Fruit fly (Drosophila melanogaster) whole organism, adult: ENCODE data around the gene CG45428.

Experiments
- CG11617 ChIP-seq: fragments of 200-800 bp; sonication (Bioruptor generic); optimal IDR thresholded peaks from 2 replicates; lab custom pipeline; 2017; ENCODE audit warnings: mild to moderate bottlenecking, missing biosample characterization, missing genetic modification reagents, missing genetic modification characterization
- CG12768 ChIP-seq: fragments of 200-800 bp; sonication (Bioruptor generic); optimal IDR thresholded peaks from 2 replicates; lab custom pipeline; 2017; ENCODE audit warnings: missing biosample characterization, missing genetic modification characterization, mild to moderate bottlenecking, moderate library complexity, missing genetic modification reagents
- CG14711 ChIP-seq: fragments of 200-800 bp; sonication (Bioruptor generic); optimal IDR thresholded peaks from 2 replicates; lab custom pipeline; 2018; ENCODE audit warnings: missing biosample characterization, mild to moderate bottlenecking, missing genetic modification characterization, moderate library complexity
- CG1620 ChIP-seq: fragments of 200-800 bp; sonication (Bioruptor generic); optimal IDR thresholded peaks from 2 replicates; lab custom pipeline; 2016; ENCODE audit warnings: missing biosample characterization, missing genetic modification characterization
- CG33017 ChIP-seq: fragments of 200-800 bp; sonication (Bioruptor generic); optimal IDR thresholded peaks from 2 replicates; lab custom pipeline; 2018; ENCODE audit warnings: missing biosample characterization, mild to moderate bottlenecking, missing genetic modification characterization, moderate library complexity
- CG5204 ChIP-seq: fragments of 200-800 bp; sonication (Bioruptor generic); optimal IDR thresholded peaks from 2 replicates; lab custom pipeline; 2016; ENCODE audit warnings: missing biosample characterization, missing genetic modification characterization
- CG7045 ChIP-seq: fragments of 200-800 bp; sonication (Bioruptor generic); optimal IDR thresholded peaks from 2 replicates; lab custom pipeline; 2017; ENCODE audit warnings: missing biosample characterization, mild to moderate bottlenecking, missing genetic modification characterization
- CG7101 ChIP-seq: fragments of 200-800 bp; sonication (Bioruptor generic); optimal IDR thresholded peaks from 2 replicates; lab custom pipeline; 2018; ENCODE audit warnings: missing biosample characterization, mild to moderate bottlenecking, missing genetic modification characterization, moderate library complexity
- Clk ChIP-seq: fragments of 200-800 bp; sonication (Bioruptor generic); optimal IDR thresholded peaks from 2 replicates; lab custom pipeline; 2017; ENCODE audit warnings: missing biosample characterization, missing genetic modification characterization
- Crg-1 ChIP-seq: fragments of 200-800 bp; sonication (Bioruptor generic); optimal IDR thresholded peaks from 2 replicates; lab custom pipeline; 2016; ENCODE audit warnings: missing biosample characterization, missing genetic modification characterization
- Hr96 ChIP-seq: fragments of 200-800 bp; sonication (Bioruptor generic); optimal IDR thresholded peaks from 2 replicates; lab custom pipeline; 2016; ENCODE audit warnings: missing biosample characterization, missing genetic modification characterization
- Mnt ChIP-seq: fragments of 200-800 bp; sonication (Bioruptor generic); optimal IDR thresholded peaks from 2 replicates; lab custom pipeline; 2016; ENCODE audit warnings: missing biosample characterization, mild to moderate bottlenecking, missing genetic modification characterization
- bab1 ChIP-seq: fragments of 200-800 bp; sonication (Bioruptor generic); optimal IDR thresholded peaks from 3 replicates; lab custom pipeline; 2019; ENCODE audit warnings: missing biosample characterization, mild to moderate bottlenecking, missing genetic modification characterization, moderate library complexity
- cic ChIP-seq: fragments of 200-800 bp; sonication (Bioruptor generic); optimal IDR thresholded peaks from 2 replicates; lab custom pipeline; 2017; ENCODE audit warnings: missing biosample characterization, mild to moderate bottlenecking, missing genetic modification characterization, moderate library complexity
- cnc ChIP-seq, 2 experiments: fragments of >200 bp; optimal IDR thresholded peaks; 2 replicates each; lab custom pipeline; 2017
- kay ChIP-seq: fragments of 200-800 bp; sonication (Bioruptor generic); peaks from one replicate; lab custom pipeline; 2016; ENCODE audit warnings: missing biosample characterization, missing genetic modification characterization, borderline replicate concordance
- ovo ChIP-seq: fragments of 200-800 bp; sonication (Bioruptor generic); optimal IDR thresholded peaks from 2 replicates; lab custom pipeline; 2016; ENCODE audit warnings: missing biosample characterization, missing genetic modification characterization
- pad ChIP-seq: fragments of 200-800 bp; sonication (Bioruptor generic); optimal IDR thresholded peaks from 3 replicates; lab custom pipeline; 2017; ENCODE audit warnings: missing biosample characterization, missing genetic modification characterization, mild to moderate bottlenecking, moderate library complexity, missing genetic modification reagents
- tj ChIP-seq: fragments of 200-800 bp; sonication (Bioruptor generic); optimal IDR thresholded peaks from 3 replicates; lab custom pipeline; 2017; ENCODE audit warnings: missing biosample characterization, mild to moderate bottlenecking, missing genetic modification characterization, moderate library complexity
- toe ChIP-seq: fragments of 200-800 bp; sonication (Bioruptor generic); optimal IDR thresholded peaks from 2 replicates; lab custom pipeline; 2016; ENCODE audit warnings: missing biosample characterization, missing genetic modification characterization

The CG45428 gene

dm6 chr3L:22823230-22823629 lies 13.6 kb downstream of the CG45428 start:
- TF ChIP-seq CG5204 (GFP tag; lab: Kevin White, UChicago) (no peak), CG11617 (GFP tag; lab: Kevin White, UChicago) (no peak), ovo (GFP tag; lab: Kevin White, UChicago) (no peak), CG12768 (GFP tag; lab: Kevin White, UChicago) (no peak), CG7101 (tag; lab: Kevin White, UChicago) (no peak), CG33017 (tag; lab: Kevin White, UChicago) (no peak), Mnt (no peak), CG14711 (no peak), toe (peak; percentile 4), tj (GFP tag; lab: Kevin White, UChicago) (no peak), bab1 (GFP tag; lab: Kevin White, UChicago) (no peak), kay (GFP tag; lab: Kevin White, UChicago) (peak; percentile 59), Crg-1 (no peak), CG7045 (GFP tag; lab: Kevin White, UChicago) (no peak), pad (GFP tag; lab: Kevin White, UChicago) (no peak), Hr96 (GFP tag; lab: Kevin White, UChicago) (no peak)

- TF ChIP-seq Mnt, result peak; percentile 76
- peak; percentile 97 for TF ChIP-seq CG33017 (tag; lab: Kevin White, UChicago)
- peak; percentile 66 for TF ChIP-seq Crg-1
- peak; percentile 91 for TF ChIP-seq Clk (GFP tag; lab: Kevin White, UChicago)
- TF ChIP-seq cnc (optimal IDR thresholded peaks at IDR 0.05; lab: Kevin White, UChicago), result no peak
- peak; percentile 98 for TF ChIP-seq tj (GFP tag; lab: Kevin White, UChicago)
- TF ChIP-seq CG7101 (tag; lab: Kevin White, UChicago), result peak; percentile 73
- peak; percentile 10 for TF ChIP-seq bab1 (GFP tag; lab: Kevin White, UChicago)
- TF ChIP-seq Hr96 (GFP tag; lab: Kevin White, UChicago), result peak; percentile 91
- peak; percentile 99 for TF ChIP-seq kay (GFP tag; lab: Kevin White, UChicago)
- TF ChIP-seq CG7045 (GFP tag; lab: Kevin White, UChicago), result peak; percentile 97
- TF ChIP-seq CG14711, result peak; percentile 15
- peak; percentile 90 for TF ChIP-seq CG5204 (GFP tag; lab: Kevin White, UChicago)
- TF ChIP-seq pad (GFP tag; lab: Kevin White, UChicago), result peak; percentile 61
- TF ChIP-seq CG12768 (GFP tag; lab: Kevin White, UChicago), result peak; percentile 99
- peak; percentile 98 for TF ChIP-seq CG11617 (GFP tag; lab: Kevin White, UChicago)
- TF ChIP-seq cic, result peak; percentile 95
- TF ChIP-seq CG1620 (GFP tag; lab: Kevin White, UChicago), result peak; percentile 67
- peak; percentile 91 for TF ChIP-seq ovo (GFP tag; lab: Kevin White, UChicago)
- TF ChIP-seq toe, result peak; percentile 92
Observed at dm6 chr3L:22822544-22823175, 14.2 kb downstream of the CG45428 start.

dm6 chr3L:22821377-22821776 lies 15.5 kb downstream of the CG45428 start:
- TF ChIP-seq Mnt, result no peak
- TF ChIP-seq CG1620 (GFP tag; lab: Kevin White, UChicago), result no peak
- no peak for TF ChIP-seq cnc (optimal IDR thresholded peaks at IDR 0.05; lab: Kevin White, UChicago)
- no peak for TF ChIP-seq CG12768 (GFP tag; lab: Kevin White, UChicago)
- TF ChIP-seq Crg-1, result no peak
- no peak for TF ChIP-seq CG5204 (GFP tag; lab: Kevin White, UChicago)

- no peak for TF ChIP-seq tj (GFP tag; lab: Kevin White, UChicago)
Observed at dm6 chr3L:22820190-22820589, 16.7 kb downstream of the CG45428 start.

- TF ChIP-seq Clk (GFP tag; lab: Kevin White, UChicago) (no peak), kay (GFP tag; lab: Kevin White, UChicago) (no peak), tj (GFP tag; lab: Kevin White, UChicago) (no peak), Crg-1 (no peak), CG11617 (GFP tag; lab: Kevin White, UChicago) (no peak), Hr96 (GFP tag; lab: Kevin White, UChicago) (no peak)
Observed at dm6 chr3L:22801970-22802369, 34.9 kb downstream of the CG45428 start.

- peak; percentile 87 for TF ChIP-seq kay (GFP tag; lab: Kevin White, UChicago)
- no peak for TF ChIP-seq CG14711
- no peak for TF ChIP-seq CG1620 (GFP tag; lab: Kevin White, UChicago)
- no peak for TF ChIP-seq CG11617 (GFP tag; lab: Kevin White, UChicago)
- no peak for TF ChIP-seq CG33017 (tag; lab: Kevin White, UChicago)
- no peak for TF ChIP-seq Mnt
Observed at dm6 chr3L:22795604-22796003, 41.3 kb downstream of the CG45428 start.

- no peak for TF ChIP-seq pad (GFP tag; lab: Kevin White, UChicago)
- no peak for TF ChIP-seq CG7101 (tag; lab: Kevin White, UChicago)
- TF ChIP-seq Mnt, result no peak
Observed at dm6 chr3L:22791622-22792021, 45.2 kb downstream of the CG45428 start.
